Worm (Caenorhabditis elegans): ENCODE data around the gene srx-5.

srx-5 gene

ce11 chrV:731330-731729 lies 31.5 kb downstream of the srx-5 start:
- TF ChIP-seq ets-7 (tag; optimal IDR thresholded peaks at IDR 0.05) (no peak), tra-4 (tag; optimal IDR thresholded peaks at IDR 0.05) (no peak), tbx-11 (GFP tag; IDR thresholded peaks at IDR 0.05) (no peak), tbx-37 (GFP tag; conservative IDR thresholded peaks at IDR 0.05) (no peak), ama-1 (optimal IDR thresholded peaks at IDR 0.05) (no peak), ceh-13 (GFP tag; optimal IDR thresholded peaks at IDR 0.05) (no peak), ceh-36 (tag; optimal IDR thresholded peaks at IDR 0.05) (no peak), F13C5.2 (tag; optimal IDR thresholded peaks at IDR 0.05) (no peak), B0310.2 (tag; optimal IDR thresholded peaks at IDR 0.05) (no peak), hmbx-1 (tag; optimal IDR thresholded peaks at IDR 0.05) (no peak), flt-1 (GFP tag; IDR thresholded peaks at IDR 0.05) (no peak), sea-1 (GFP tag; conservative IDR thresholded peaks at IDR 0.05) (no peak), hmg-4 (GFP tag; optimal IDR thresholded peaks at IDR 0.05) (no peak), hnd-1 (tag; optimal IDR thresholded peaks at IDR 0.05) (no peak), pes-1 (GFP tag; IDR thresholded peaks at IDR 0.05) (no peak), scrt-1 (GFP tag; IDR thresholded peaks at IDR 0.05) (no peak), aly-1 (tag; optimal IDR thresholded peaks at IDR 0.05) (no peak)

- TF ChIP-seq ama-1 (optimal IDR thresholded peaks at IDR 0.05) (no peak), sea-1 (GFP tag; conservative IDR thresholded peaks at IDR 0.05) (no peak), hnd-1 (tag; optimal IDR thresholded peaks at IDR 0.05) (no peak), hmg-4 (GFP tag; optimal IDR thresholded peaks at IDR 0.05) (no peak), hmbx-1 (tag; optimal IDR thresholded peaks at IDR 0.05) (no peak), B0310.2 (tag; optimal IDR thresholded peaks at IDR 0.05) (no peak)
Measured at ce11 chrV:736171-736570, 36.3 kb downstream of the srx-5 start, which contains the start of gene srj-25. TSS of gene srj-25 (minus strand) at chrV:736271.

- no peak for TF ChIP-seq F13C5.2 (tag; optimal IDR thresholded peaks at IDR 0.05)
- TF ChIP-seq hmg-4 (GFP tag; optimal IDR thresholded peaks at IDR 0.05), result no peak
- no peak for TF ChIP-seq aly-1 (tag; optimal IDR thresholded peaks at IDR 0.05)
- no peak for TF ChIP-seq pes-1 (GFP tag; IDR thresholded peaks at IDR 0.05)
- no peak for TF ChIP-seq tbx-11 (GFP tag; IDR thresholded peaks at IDR 0.05)
- no peak for TF ChIP-seq tra-4 (tag; optimal IDR thresholded peaks at IDR 0.05)
- no peak for TF ChIP-seq B0310.2 (tag; optimal IDR thresholded peaks at IDR 0.05)
- TF ChIP-seq ceh-13 (GFP tag; optimal IDR thresholded peaks at IDR 0.05), result no peak
- TF ChIP-seq tbx-37 (GFP tag; conservative IDR thresholded peaks at IDR 0.05), result no peak
- TF ChIP-seq ceh-36 (tag; optimal IDR thresholded peaks at IDR 0.05), result no peak
- TF ChIP-seq hmbx-1 (tag; optimal IDR thresholded peaks at IDR 0.05), result no peak
- no peak for TF ChIP-seq ets-7 (tag; optimal IDR thresholded peaks at IDR 0.05)
- no peak for TF ChIP-seq flt-1 (GFP tag; IDR thresholded peaks at IDR 0.05)
- TF ChIP-seq hnd-1 (tag; optimal IDR thresholded peaks at IDR 0.05), result no peak
- no peak for TF ChIP-seq ama-1 (optimal IDR thresholded peaks at IDR 0.05)
- no peak for TF ChIP-seq sea-1 (GFP tag; conservative IDR thresholded peaks at IDR 0.05)
- TF ChIP-seq scrt-1 (GFP tag; IDR thresholded peaks at IDR 0.05), result no peak
Measured at ce11 chrV:738770-739169, 38.9 kb downstream of the srx-5 start, which contains the start of gene srj-24. TSS of gene srj-24 (minus strand) at chrV:738870.

ce11 chrV:741820-742219 lies 41.9 kb downstream of the srx-5 start, which contains the start of gene C05E4.7:
TSS of gene C05E4.7 (plus strand) at chrV:742120.
- TF ChIP-seq hmbx-1 (tag; optimal IDR thresholded peaks at IDR 0.05), result no peak

ce11 chrV:743348-743747 lies 43.5 kb downstream of the srx-5 start, which contains the start of gene str-134:
TSS of gene str-134 (plus strand) at chrV:743648.
- TF ChIP-seq ama-1 (optimal IDR thresholded peaks at IDR 0.05), result no peak
- no peak for TF ChIP-seq sea-1 (GFP tag; conservative IDR thresholded peaks at IDR 0.05)
- TF ChIP-seq tra-4 (tag; optimal IDR thresholded peaks at IDR 0.05), result no peak
- TF ChIP-seq tbx-37 (GFP tag; conservative IDR thresholded peaks at IDR 0.05), result no peak
- no peak for TF ChIP-seq ceh-36 (tag; optimal IDR thresholded peaks at IDR 0.05)
- no peak for TF ChIP-seq B0310.2 (tag; optimal IDR thresholded peaks at IDR 0.05)
- TF ChIP-seq ceh-13 (GFP tag; optimal IDR thresholded peaks at IDR 0.05), result no peak
- TF ChIP-seq scrt-1 (GFP tag; IDR thresholded peaks at IDR 0.05), result no peak
- no peak for TF ChIP-seq tbx-11 (GFP tag; IDR thresholded peaks at IDR 0.05)
- TF ChIP-seq hmg-4 (GFP tag; optimal IDR thresholded peaks at IDR 0.05), result no peak
- TF ChIP-seq F13C5.2 (tag; optimal IDR thresholded peaks at IDR 0.05), result no peak
- TF ChIP-seq flt-1 (GFP tag; IDR thresholded peaks at IDR 0.05), result no peak
- TF ChIP-seq hnd-1 (tag; optimal IDR thresholded peaks at IDR 0.05), result no peak
- TF ChIP-seq ets-7 (tag; optimal IDR thresholded peaks at IDR 0.05), result no peak
- TF ChIP-seq aly-1 (tag; optimal IDR thresholded peaks at IDR 0.05), result no peak
- no peak for TF ChIP-seq hmbx-1 (tag; optimal IDR thresholded peaks at IDR 0.05)
- no peak for TF ChIP-seq pes-1 (GFP tag; IDR thresholded peaks at IDR 0.05)

ce11 chrV:748044-748443 lies 48.2 kb downstream of the srx-5 start, which contains the start of gene sri-4:
TSS of gene sri-4 (plus strand) at chrV:748344.
- TF ChIP-seq flt-1 (GFP tag; IDR thresholded peaks at IDR 0.05) (no peak), ceh-13 (GFP tag; optimal IDR thresholded peaks at IDR 0.05) (no peak), hmg-4 (GFP tag; optimal IDR thresholded peaks at IDR 0.05) (no peak), F13C5.2 (tag; optimal IDR thresholded peaks at IDR 0.05) (no peak), hnd-1 (tag; optimal IDR thresholded peaks at IDR 0.05) (no peak), hmbx-1 (tag; optimal IDR thresholded peaks at IDR 0.05) (no peak), scrt-1 (GFP tag; IDR thresholded peaks at IDR 0.05) (no peak), tra-4 (tag; optimal IDR thresholded peaks at IDR 0.05) (no peak), tbx-37 (GFP tag; conservative IDR thresholded peaks at IDR 0.05) (no peak), aly-1 (tag; optimal IDR thresholded peaks at IDR 0.05) (no peak), sea-1 (GFP tag; conservative IDR thresholded peaks at IDR 0.05) (no peak), pes-1 (GFP tag; IDR thresholded peaks at IDR 0.05) (no peak), B0310.2 (tag; optimal IDR thresholded peaks at IDR 0.05) (no peak), ets-7 (tag; optimal IDR thresholded peaks at IDR 0.05) (no peak)

Data from whole organism, early embryonic.